Worm (Caenorhabditis elegans) whole organism, L3 larva: ENCODE measurements around the gene C44E12.1.

Experiments used
- R02D3.7 ChIP-seq: fragments of 150-350 bp; optimal IDR thresholded peaks from 2 replicates; lab custom pipeline; 2014; ENCODE audit warnings: missing biosample characterization, missing genetic modification characterization
- aly-2 ChIP-seq: fragments of 150-350 bp; optimal IDR thresholded peaks from 2 replicates; lab custom pipeline; 2014; ENCODE audit warnings: missing biosample characterization, missing genetic modification characterization
- ama-1 ChIP-seq: fragments of 150-350 bp; optimal IDR thresholded peaks from 2 replicates; lab custom pipeline; 2018
- ceh-16 ChIP-seq: sonication (generic microtip); optimal IDR thresholded peaks from 2 replicates; lab custom pipeline; 2017; ENCODE audit warnings: missing biosample characterization, missing genetic modification characterization
- ceh-82 ChIP-seq: fragments of 150-350 bp; optimal IDR thresholded peaks from 2 replicates; lab custom pipeline; 2014; ENCODE audit warnings: missing biosample characterization, missing genetic modification characterization
- ceh-9 ChIP-seq: sonication (generic microtip); optimal IDR thresholded peaks from 2 replicates; lab custom pipeline; 2018; ENCODE audit warnings: missing biosample characterization, missing genetic modification characterization
- egl-27 ChIP-seq: sonication (generic microtip); optimal IDR thresholded peaks from 4 replicates; lab custom pipeline; 2017; ENCODE audit warnings: missing biosample characterization, missing genetic modification reagents, missing genetic modification characterization
- elt-1 ChIP-seq: fragments of 150-350 bp; optimal IDR thresholded peaks from 2 replicates; lab custom pipeline; 2014; ENCODE audit warnings: missing biosample characterization, missing genetic modification characterization
- elt-2 ChIP-seq: sonication (generic microtip); optimal IDR thresholded peaks from 2 replicates; lab custom pipeline; 2016; ENCODE audit warnings: missing genetic modification reagents, mild to moderate bottlenecking, missing genetic modification characterization, missing compliant biosample characterization
- elt-3 ChIP-seq, 3 experiments: fragments of 150-350 bp in 1 of 3; sonication (generic microtip) in 2 of 3; optimal IDR thresholded peaks; 2 replicates in 2 of 3; 4 replicates in 1 of 3; lab custom pipeline; 2014 to 2017; ENCODE audit warnings: missing biosample characterization in 3 of 3, missing genetic modification characterization in 3 of 3
- eor-1 ChIP-seq, 2 experiments: fragments of 150-350 bp; optimal IDR thresholded peaks; 2 replicates each; lab custom pipeline; 2014 to 2018; ENCODE audit warnings: missing biosample characterization in 2 of 2, missing genetic modification characterization in 2 of 2
- fkh-10 ChIP-seq: sonication (generic microtip); optimal IDR thresholded peaks from 2 replicates; lab custom pipeline; 2017; ENCODE audit warnings: missing biosample characterization, missing genetic modification reagents, missing genetic modification characterization
- fos-1 ChIP-seq: fragments of 150-350 bp; optimal IDR thresholded peaks from 2 replicates; lab custom pipeline; 2014; ENCODE audit warnings: missing biosample characterization, missing genetic modification characterization
- jun-1 ChIP-seq: fragments of 150-350 bp; optimal IDR thresholded peaks from 2 replicates; lab custom pipeline; 2014; ENCODE audit warnings: missing biosample characterization, missing genetic modification reagents, missing genetic modification characterization
- lin-39 ChIP-seq: fragments of 150-350 bp; optimal IDR thresholded peaks from 2 replicates; lab custom pipeline; 2018; ENCODE audit warnings: missing biosample characterization, missing genetic modification reagents, missing genetic modification characterization
- mdl-1 ChIP-seq: fragments of 150-350 bp; optimal IDR thresholded peaks from 2 replicates; lab custom pipeline; 2014; ENCODE audit warnings: missing biosample characterization, missing genetic modification characterization
- nfya-1 ChIP-seq: sonication (generic microtip); optimal IDR thresholded peaks from 2 replicates; lab custom pipeline; 2017; ENCODE audit warnings: missing genetic modification characterization, mild to moderate bottlenecking, missing compliant biosample characterization, antibody characterized with exemption, moderate library complexity; ENCODE audit not compliant: insufficient read depth
- nhr-11 ChIP-seq: fragments of 150-350 bp; optimal IDR thresholded peaks from 2 replicates; lab custom pipeline; 2014; ENCODE audit warnings: missing biosample characterization, missing genetic modification characterization
- nhr-12 ChIP-seq: fragments of 150-350 bp; optimal IDR thresholded peaks from 2 replicates; lab custom pipeline; 2014; ENCODE audit warnings: missing biosample characterization, missing genetic modification characterization
- nhr-23 ChIP-seq: fragments of 150-350 bp; optimal IDR thresholded peaks from 2 replicates; lab custom pipeline; 2014; ENCODE audit warnings: missing biosample characterization, missing genetic modification reagents, missing genetic modification characterization
- nhr-237 ChIP-seq: fragments of 150-350 bp; optimal IDR thresholded peaks from 2 replicates; lab custom pipeline; 2014; ENCODE audit warnings: missing biosample characterization, missing genetic modification characterization
- nhr-25 ChIP-seq: sonication (generic microtip); optimal IDR thresholded peaks from 2 replicates; lab custom pipeline; 2017; ENCODE audit warnings: missing biosample characterization, missing genetic modification characterization
- nhr-28 ChIP-seq: fragments of 150-350 bp; optimal IDR thresholded peaks from 2 replicates; lab custom pipeline; 2014; ENCODE audit warnings: missing biosample characterization, missing genetic modification characterization
- nhr-43 ChIP-seq: sonication (generic microtip); optimal IDR thresholded peaks from 2 replicates; lab custom pipeline; 2016; ENCODE audit warnings: mild to moderate bottlenecking, missing genetic modification characterization, missing compliant biosample characterization; ENCODE audit not compliant: poor library complexity, severe bottlenecking
- nhr-67 ChIP-seq: fragments of 150-350 bp; optimal IDR thresholded peaks from 2 replicates; lab custom pipeline; 2014; ENCODE audit warnings: missing biosample characterization, missing genetic modification characterization
- pha-4 ChIP-seq: fragments of 150-350 bp; optimal IDR thresholded peaks from 2 replicates; lab custom pipeline; 2014; ENCODE audit warnings: missing biosample characterization, missing genetic modification reagents, missing genetic modification characterization
- pqm-1 ChIP-seq: fragments of 150-350 bp; optimal IDR thresholded peaks from 2 replicates; lab custom pipeline; 2017; ENCODE audit warnings: missing biosample characterization, missing genetic modification characterization, inconsistent platforms
- sea-2 ChIP-seq: fragments of 150-350 bp; sonication (generic microtip); optimal IDR thresholded peaks from 4 replicates; lab custom pipeline; 2014; ENCODE audit warnings: missing biosample characterization, missing genetic modification reagents, missing genetic modification characterization
- unc-39 ChIP-seq: sonication (generic microtip); optimal IDR thresholded peaks from 4 replicates; lab custom pipeline; 2017; ENCODE audit warnings: missing biosample characterization, missing genetic modification characterization
- unc-62 ChIP-seq: fragments of 150-350 bp; sonication (generic microtip); optimal IDR thresholded peaks from 4 replicates; lab custom pipeline; 2014; ENCODE audit warnings: missing biosample characterization, missing genetic modification reagents, missing genetic modification characterization
- zag-1 ChIP-seq: fragments of 150-350 bp; optimal IDR thresholded peaks from 2 replicates; lab custom pipeline; 2014; ENCODE audit warnings: missing biosample characterization, missing genetic modification characterization
- ztf-11 ChIP-seq: fragments of 150-350 bp; optimal IDR thresholded peaks from 2 replicates; lab custom pipeline; 2014; ENCODE audit warnings: missing biosample characterization, missing genetic modification characterization
- ztf-4 ChIP-seq: fragments of 150-350 bp; optimal IDR thresholded peaks from 2 replicates; lab custom pipeline; 2014; ENCODE audit warnings: missing biosample characterization, missing genetic modification characterization

The C44E12.1 gene

DNA sequence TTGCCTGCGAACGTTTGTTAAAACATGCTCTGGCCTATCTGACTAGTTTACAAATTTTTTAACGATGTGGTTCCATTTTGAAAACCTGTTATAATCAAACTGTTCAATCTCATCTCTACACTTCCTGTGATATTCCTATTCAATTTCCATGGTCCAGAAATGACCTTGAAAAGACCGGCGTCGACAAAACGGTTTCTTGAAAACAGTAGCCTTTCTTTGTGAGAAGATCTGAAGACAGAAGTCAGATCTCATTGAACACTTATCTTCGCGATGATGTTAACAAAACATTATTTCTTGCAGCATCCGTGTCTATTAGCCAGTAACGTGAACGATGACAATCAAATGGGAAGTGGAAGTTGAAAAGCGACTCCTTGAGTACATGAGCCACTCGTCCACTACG lies at the start of gene C44E12.1:
C44E12.1 (plus strand) TSS at position 301 of the 400 bp plus-strand sequence.
- TF ChIP-seq mdl-1 (tag; lab: Kevin White, UChicago) (no peak), nhr-67 (no peak), unc-39 (tag; lab: Kevin White, UChicago) (no peak), ceh-82 (no peak), nhr-11 (tag; lab: Kevin White, UChicago) (no peak), nhr-28 (tag; lab: Kevin White, UChicago) (no peak), nhr-23 (tag; lab: Kevin White, UChicago) (no peak), ama-1 (no peak), nhr-12 (no peak), eor-1 (tag; optimal IDR thresholded peaks at IDR 0.05; lab: Kevin White, UChicago) (no peak), unc-62 (GFP tag; lab: Kevin White, UChicago) (no peak), jun-1 (tag; lab: Kevin White, UChicago) (no peak), ztf-11 (tag; lab: Kevin White, UChicago) (no peak), nhr-25 (tag; lab: Kevin White, UChicago) (no peak), fos-1 (tag; lab: Kevin White, UChicago) (no peak), ceh-16 (tag; lab: Kevin White, UChicago) (no peak), pqm-1 (tag; lab: Kevin White, UChicago) (no peak)

DNA sequence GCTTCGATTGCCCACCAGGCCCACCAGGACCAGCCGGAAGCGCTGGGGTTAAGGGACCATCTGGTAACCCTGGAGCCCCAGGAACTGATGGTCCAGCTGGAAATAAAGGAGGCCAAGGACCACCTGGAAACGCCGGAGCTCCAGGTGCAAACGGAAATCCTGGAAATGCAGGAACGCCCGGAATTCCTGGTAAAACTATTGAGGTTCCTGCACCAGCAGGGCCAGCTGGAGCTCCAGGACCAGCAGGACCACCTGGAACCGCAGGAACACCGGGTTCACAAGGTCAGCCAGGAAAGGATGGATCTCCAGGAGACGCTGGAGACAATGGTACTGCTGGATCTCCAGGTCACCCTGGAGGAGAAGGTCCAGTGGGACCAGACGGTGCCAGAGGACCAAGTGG lies 49.0 kb upstream of the C44E12.1 start:
- TF ChIP-seq mdl-1 (tag; lab: Kevin White, UChicago) (no peak), elt-1 (tag; lab: Kevin White, UChicago) (no peak), nfya-1 (tag; lab: Kevin White, UChicago) (no peak), nhr-23 (tag; lab: Kevin White, UChicago) (no peak), nhr-11 (tag; lab: Kevin White, UChicago) (no peak), ama-1 (no peak), fos-1 (tag; lab: Kevin White, UChicago) (no peak)

DNA sequence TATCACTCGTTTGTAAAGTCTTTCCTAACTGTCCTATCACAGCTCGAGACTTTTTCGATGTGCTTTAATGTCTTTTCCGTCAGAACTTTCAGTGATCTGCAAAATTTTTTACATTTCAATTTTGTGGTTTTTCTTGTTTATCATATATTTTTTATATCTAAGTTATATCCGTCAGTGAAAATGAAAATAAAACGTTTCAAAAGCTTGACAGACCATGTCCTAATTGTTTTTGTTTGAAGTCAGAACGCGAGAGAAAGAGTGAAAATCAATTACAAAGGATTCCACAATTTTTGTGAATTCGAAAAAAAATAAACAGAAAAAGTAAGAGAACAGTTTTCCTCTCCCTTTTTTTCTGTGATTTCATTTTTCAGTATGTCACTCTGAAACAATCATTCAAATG lies 48.6 kb upstream of the C44E12.1 start, which contains the start of gene F46C8.1:
F46C8.1 (plus strand) TSS at position 301 of the 400 bp plus-strand sequence.
- TF ChIP-seq sea-2 (GFP tag; lab: Kevin White, UChicago) (no peak), mdl-1 (tag; lab: Kevin White, UChicago) (no peak), nhr-12 (no peak), nhr-237 (no peak), nhr-23 (tag; lab: Kevin White, UChicago) (no peak), egl-27 (no peak), pha-4 (no peak), zag-1 (tag; lab: Kevin White, UChicago) (no peak)

DNA sequence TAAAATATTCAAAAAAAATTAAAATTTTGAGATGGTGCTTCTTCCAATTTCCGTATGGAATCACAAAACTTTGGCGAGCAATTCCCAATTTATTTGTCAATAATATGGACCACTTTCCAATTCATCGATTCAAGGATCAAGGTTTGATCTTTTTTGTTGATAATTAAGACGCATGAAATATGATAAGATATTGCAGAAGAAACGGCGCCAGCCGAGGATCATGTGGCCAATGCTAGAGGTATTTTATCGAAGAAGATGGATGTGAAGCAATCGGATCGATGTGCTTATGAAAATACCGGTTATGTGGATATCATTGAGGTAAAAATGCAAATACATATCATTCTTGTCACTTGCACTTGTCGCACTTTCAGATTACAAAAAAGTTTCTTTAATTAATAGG lies 46.3 kb upstream of the C44E12.1 start:
- peak; percentile 15 for TF ChIP-seq nhr-25 (tag; lab: Kevin White, UChicago)
- no peak for TF ChIP-seq unc-62 (GFP tag; lab: Kevin White, UChicago)
- TF ChIP-seq nhr-43 (tag; lab: Kevin White, UChicago) = peak; percentile 42

DNA sequence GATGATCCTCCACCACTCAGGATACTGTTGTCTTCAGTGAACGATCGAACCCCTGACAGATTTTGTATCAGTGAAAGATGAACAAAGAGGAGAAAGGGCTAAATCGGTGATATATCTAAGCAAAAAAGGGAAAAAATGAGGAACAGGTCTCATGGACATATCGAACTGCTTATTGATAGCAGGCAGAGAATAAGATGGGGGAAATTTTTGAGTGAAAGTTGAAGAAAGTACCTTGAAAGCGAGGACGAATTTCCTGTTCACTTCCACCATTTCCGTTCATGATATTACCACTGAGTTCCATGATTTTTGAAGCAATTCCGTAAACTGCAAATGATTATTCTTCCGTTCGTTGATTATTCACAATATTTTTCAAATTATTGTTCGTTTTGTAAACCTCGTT lies 43.4 kb upstream of the C44E12.1 start:
- TF ChIP-seq nhr-43 (tag; lab: Kevin White, UChicago) (peak; percentile 18), nhr-25 (tag; lab: Kevin White, UChicago) (peak; percentile 18), nhr-12 (no peak), pha-4 (no peak), nhr-28 (tag; lab: Kevin White, UChicago) (no peak)

DNA sequence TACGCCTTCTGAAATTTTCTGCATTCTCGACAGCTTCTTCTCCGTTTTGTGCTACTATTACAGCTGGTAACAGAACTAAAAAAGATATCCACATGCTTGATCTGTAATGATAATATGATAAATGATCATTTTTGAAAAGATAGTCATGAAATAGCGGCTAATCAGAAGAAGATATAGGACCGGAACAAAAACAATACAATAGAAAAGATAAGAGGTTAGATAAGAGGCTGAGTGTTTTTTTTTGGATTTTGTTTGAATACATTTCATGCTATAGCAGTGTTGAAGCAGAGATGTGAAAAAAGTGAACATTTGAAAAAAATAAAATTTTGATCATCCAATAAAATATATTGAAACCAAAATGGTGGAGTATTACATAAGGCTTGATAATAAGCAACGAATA lies 42.4 kb upstream of the C44E12.1 start, which contains the start of gene F46C8.8:
F46C8.8 (minus strand) TSS at position 101 of the 400 bp plus-strand sequence.
- TF ChIP-seq ceh-9 (tag; lab: Kevin White, UChicago) (no peak), egl-27 (no peak), aly-2 (no peak), pha-4 (no peak), nhr-23 (tag; lab: Kevin White, UChicago) (no peak), R02D3.7 (no peak), lin-39 (tag; lab: Kevin White, UChicago) (no peak), unc-62 (GFP tag; lab: Kevin White, UChicago) (no peak), unc-39 (tag; lab: Kevin White, UChicago) (no peak), jun-1 (tag; lab: Kevin White, UChicago) (no peak), fos-1 (tag; lab: Kevin White, UChicago) (no peak), pqm-1 (tag; lab: Kevin White, UChicago) (no peak), nhr-28 (tag; lab: Kevin White, UChicago) (no peak), nhr-237 (no peak), eor-1 (tag; optimal IDR thresholded peaks at IDR 0.05; lab: Kevin White, UChicago) (no peak), fkh-10 (GFP tag; lab: Kevin White, UChicago) (no peak), ztf-4 (tag; lab: Kevin White, UChicago) (no peak), elt-3 (tag; optimal IDR thresholded peaks at IDR 0.05; lab: Kevin White, UChicago) (no peak), elt-2 (tag; lab: Kevin White, UChicago) (no peak)
